Worm (Caenorhabditis elegans) whole organism, young adult: Measurements from ENCODE around the gene F58B4.5.
A peak's percentile ranks its signal among the peaks of the same experiment; 100 is the strongest.

Source experiments
- B0336.3 ChIP-seq: fragments of 200-800 bp; sonication (Bioruptor generic); IDR thresholded peaks from 2 replicates; pipeline ENCODE4 v1.3.6; 2022; ENCODE audit warnings: missing genetic modification characterization, missing compliant biosample characterization
- F10E7.11 ChIP-seq: sonication (generic microtip); optimal IDR thresholded peaks from 2 replicates; lab custom pipeline; 2017; ENCODE audit warnings: mild to moderate bottlenecking, missing genetic modification characterization, moderate library complexity, missing compliant biosample characterization
- F22D6.2 ChIP-seq: sonication (generic microtip); optimal IDR thresholded peaks from 2 replicates; lab custom pipeline; 2016; ENCODE audit warnings: mild to moderate bottlenecking, missing genetic modification characterization, missing compliant biosample characterization
- F52B5.7 ChIP-seq: sonication (generic microtip); optimal IDR thresholded peaks from 2 replicates; lab custom pipeline; 2016; ENCODE audit warnings: mild to moderate bottlenecking, missing genetic modification characterization, missing compliant biosample characterization
- F57A8.1 ChIP-seq: fragments of 200-800 bp; sonication (Bioruptor generic); optimal IDR thresholded peaks from 2 replicates; lab custom pipeline; 2018; ENCODE audit warnings: mild to moderate bottlenecking, missing genetic modification characterization, moderate library complexity, missing compliant biosample characterization
- K11D2.4 ChIP-seq: fragments of 200-800 bp; sonication (Bioruptor generic); IDR thresholded peaks from 2 replicates; pipeline ENCODE4 v1.3.6; 2022; ENCODE audit warnings: missing genetic modification reagents, missing genetic modification characterization, missing compliant biosample characterization
- K12H6.12 ChIP-seq: fragments of 200-800 bp; sonication (Bioruptor generic); optimal IDR thresholded peaks from 2 replicates; lab custom pipeline; 2018; ENCODE audit warnings: mild to moderate bottlenecking, missing genetic modification characterization, missing compliant biosample characterization
- Y53G8AR.9 ChIP-seq: fragments of 200-800 bp; sonication (Bioruptor generic); conservative IDR thresholded peaks from 2 replicates; pipeline ENCODE4 v1.3.6; 2022; ENCODE audit warnings: missing genetic modification reagents, missing genetic modification characterization, missing compliant biosample characterization
- Y56A3A.18 ChIP-seq: fragments of 200-800 bp; sonication (Bioruptor generic); IDR thresholded peaks from 2 replicates; pipeline ENCODE4 v1.3.6; 2022; ENCODE audit warnings: missing genetic modification reagents, missing genetic modification characterization, missing compliant biosample characterization
- ZK185.1 ChIP-seq: sonication (generic microtip); optimal IDR thresholded peaks from 2 replicates; lab custom pipeline; 2016; ENCODE audit warnings: mild to moderate bottlenecking, missing genetic modification characterization, missing compliant biosample characterization; ENCODE audit not compliant: poor library complexity, severe bottlenecking
- atf-7 ChIP-seq: sonication (generic microtip); optimal IDR thresholded peaks from 2 replicates; lab custom pipeline; 2017; ENCODE audit warnings: mild to moderate bottlenecking, missing genetic modification characterization, missing compliant biosample characterization
- athp-1 ChIP-seq: sonication (generic microtip); optimal IDR thresholded peaks from 2 replicates; lab custom pipeline; 2017; ENCODE audit warnings: mild to moderate bottlenecking, missing genetic modification characterization, missing compliant biosample characterization
- attf-5 ChIP-seq: fragments of 200-800 bp; sonication (Bioruptor generic); optimal IDR thresholded peaks from 2 replicates; lab custom pipeline; 2018; ENCODE audit warnings: mild to moderate bottlenecking, missing genetic modification characterization, missing compliant biosample characterization
- ccch-3 ChIP-seq: fragments of 200-800 bp; sonication (Bioruptor generic); optimal IDR thresholded peaks from 2 replicates; lab custom pipeline; 2018; ENCODE audit warnings: mild to moderate bottlenecking, missing genetic modification characterization, missing compliant biosample characterization
- cebp-1 ChIP-seq, 2 experiments: fragments of 200-800 bp in 1 of 2; sonication (Bioruptor generic) in 1 of 2; sonication (generic microtip) in 1 of 2; IDR thresholded peaks in 1 of 2; optimal IDR thresholded peaks in 1 of 2; 2 replicates each; pipeline versions ENCODE4 v1.3.6 to Lab custom; 2017 to 2022; ENCODE audit warnings: missing compliant biosample characterization in 2 of 2, missing genetic modification characterization in 2 of 2, mild to moderate bottlenecking in 1 of 2, missing genetic modification reagents in 1 of 2, moderate library complexity in 1 of 2
- ceh-27 ChIP-seq: fragments of 200-800 bp; sonication (Bioruptor generic); optimal IDR thresholded peaks from 2 replicates; lab custom pipeline; 2018; ENCODE audit warnings: mild to moderate bottlenecking, missing genetic modification characterization, moderate library complexity, missing compliant biosample characterization
- chd-7 ChIP-seq: sonication (generic microtip); optimal IDR thresholded peaks from 2 replicates; lab custom pipeline; 2016; ENCODE audit warnings: mild to moderate bottlenecking, missing genetic modification characterization, moderate library complexity, missing compliant biosample characterization
- dox-1 ChIP-seq: fragments of 200-800 bp; sonication (Bioruptor generic); IDR thresholded peaks from 2 replicates; pipeline ENCODE4 v1.3.6; 2022; ENCODE audit warnings: missing genetic modification reagents, missing genetic modification characterization, missing compliant biosample characterization
- egl-18 ChIP-seq: fragments of 200-800 bp; sonication (Bioruptor generic); IDR thresholded peaks from 2 replicates; pipeline ENCODE4 v1.3.6; 2022; ENCODE audit warnings: missing genetic modification reagents, missing genetic modification characterization, missing compliant biosample characterization
- ekl-4 ChIP-seq: fragments of 200-800 bp; sonication (Bioruptor generic); IDR thresholded peaks from 2 replicates; pipeline ENCODE4 v1.3.6; 2022; ENCODE audit warnings: missing genetic modification reagents, missing genetic modification characterization, missing compliant biosample characterization
- ets-4 ChIP-seq: fragments of 200-800 bp; sonication (Bioruptor generic); optimal IDR thresholded peaks from 2 replicates; lab custom pipeline; 2018; ENCODE audit warnings: mild to moderate bottlenecking, missing genetic modification characterization, missing compliant biosample characterization
- gei-17 ChIP-seq: fragments of 200-800 bp; sonication (Bioruptor generic); optimal IDR thresholded peaks from 2 replicates; lab custom pipeline; 2018; ENCODE audit warnings: mild to moderate bottlenecking, missing genetic modification characterization, missing compliant biosample characterization
- him-1 ChIP-seq: sonication (generic microtip); optimal IDR thresholded peaks from 2 replicates; lab custom pipeline; 2016; ENCODE audit warnings: missing genotype, missing genetic modification reagents, missing genetic modification characterization, missing compliant biosample characterization
- hmg-1.2 ChIP-seq: fragments of 200-800 bp; sonication (Bioruptor generic); IDR thresholded peaks from 2 replicates; pipeline ENCODE4 v1.3.6; 2022; ENCODE audit warnings: missing genetic modification reagents, missing genetic modification characterization, missing compliant biosample characterization
- hmg-20 ChIP-seq: fragments of 200-800 bp; sonication (Bioruptor generic); IDR thresholded peaks from 2 replicates; pipeline ENCODE4 v1.3.6; 2022; ENCODE audit warnings: missing genetic modification reagents, missing genetic modification characterization, missing compliant biosample characterization
- hsf-1 ChIP-seq: fragments of 200-800 bp; sonication (Bioruptor generic); IDR thresholded peaks from 2 replicates; pipeline ENCODE4 v1.3.6; 2022; ENCODE audit warnings: missing genetic modification reagents, missing genetic modification characterization, missing compliant biosample characterization
- let-526 ChIP-seq: fragments of 200-800 bp; sonication (Bioruptor generic); IDR thresholded peaks from 2 replicates; pipeline ENCODE4 v1.3.6; 2022; ENCODE audit warnings: missing genetic modification reagents, missing genetic modification characterization, missing compliant biosample characterization
- let-607 ChIP-seq, 2 experiments: fragments of 200-800 bp in 1 of 2; sonication (Bioruptor generic) in 1 of 2; sonication (generic microtip) in 1 of 2; optimal IDR thresholded peaks; 2 replicates each; lab custom pipeline; 2016 to 2018; ENCODE audit warnings: mild to moderate bottlenecking in 2 of 2, missing compliant biosample characterization in 2 of 2, missing genetic modification characterization in 2 of 2, moderate library complexity in 2 of 2, missing genotype in 1 of 2
- lin-40 ChIP-seq: sonication (generic microtip); optimal IDR thresholded peaks from 2 replicates; lab custom pipeline; 2016; ENCODE audit warnings: missing genetic modification characterization, mild to moderate bottlenecking, missing compliant biosample characterization, missing genotype, missing genetic modification reagents
- madf-10 ChIP-seq: sonication (generic microtip); optimal IDR thresholded peaks from 2 replicates; lab custom pipeline; 2016; ENCODE audit warnings: mild to moderate bottlenecking, missing genetic modification characterization, missing compliant biosample characterization
- madf-6 ChIP-seq: fragments of 200-800 bp; sonication (Bioruptor generic); IDR thresholded peaks from 2 replicates; pipeline ENCODE4 v1.3.6; 2022; ENCODE audit warnings: missing genetic modification reagents, missing genetic modification characterization, missing compliant biosample characterization
- mcd-1 ChIP-seq: fragments of 200-800 bp; sonication (Bioruptor generic); IDR thresholded peaks from 2 replicates; pipeline ENCODE4 v1.3.6; 2022; ENCODE audit warnings: missing genetic modification reagents, missing genetic modification characterization, missing compliant biosample characterization
- mes-4 ChIP-seq: sonication (generic microtip); optimal IDR thresholded peaks from 2 replicates; lab custom pipeline; 2016; ENCODE audit warnings: missing genotype, missing genetic modification characterization, missing compliant biosample characterization
- nfyb-1 ChIP-seq: fragments of 200-800 bp; sonication (Bioruptor generic); IDR thresholded peaks from 2 replicates; pipeline ENCODE4 v1.3.6; 2022; ENCODE audit warnings: missing genetic modification reagents, missing genetic modification characterization, missing compliant biosample characterization
- nhr-80 ChIP-seq: sonication (generic microtip); optimal IDR thresholded peaks from 2 replicates; lab custom pipeline; 2016; ENCODE audit warnings: missing genetic modification characterization, missing compliant biosample characterization
- pbrm-1 ChIP-seq: fragments of 200-800 bp; sonication (Bioruptor generic); IDR thresholded peaks from 2 replicates; pipeline ENCODE4 v1.3.6; 2022; ENCODE audit warnings: missing genetic modification reagents, missing genetic modification characterization, missing compliant biosample characterization
- snpc-1.3 ChIP-seq: sonication (generic microtip); optimal IDR thresholded peaks from 2 replicates; lab custom pipeline; 2017; ENCODE audit warnings: missing genetic modification characterization, mild to moderate bottlenecking, missing compliant biosample characterization, antibody characterized with exemption, moderate library complexity, missing genotype, missing genetic modification reagents; ENCODE audit not compliant: insufficient read depth
- snpc-4 ChIP-seq, 5 experiments: fragments of 150-350 bp in 1 of 5; sonication (generic microtip) in 4 of 5; optimal IDR thresholded peaks; 2 replicates each; lab custom pipeline; 2014 to 2018; ENCODE audit warnings: missing genetic modification characterization in 5 of 5, missing biosample characterization in 3 of 5, antibody characterized with exemption in 2 of 5, mild to moderate bottlenecking in 2 of 5, missing compliant biosample characterization in 2 of 5, missing genotype in 2 of 5, moderate library complexity in 2 of 5, missing genetic modification reagents in 1 of 5
- somi-1 ChIP-seq: fragments of 200-800 bp; sonication (Bioruptor generic); optimal IDR thresholded peaks from 2 replicates; lab custom pipeline; 2018; ENCODE audit warnings: mild to moderate bottlenecking, missing genetic modification characterization, missing compliant biosample characterization
- tbp1 ChIP-seq: fragments of 200-800 bp; sonication (Bioruptor generic); optimal IDR thresholded peaks from 2 replicates; lab custom pipeline; 2018; ENCODE audit warnings: mild to moderate bottlenecking, missing genetic modification characterization, missing compliant biosample characterization
- unc-130 ChIP-seq: sonication (generic microtip); optimal IDR thresholded peaks from 2 replicates; lab custom pipeline; 2016; ENCODE audit warnings: missing genetic modification reagents, missing genetic modification characterization, missing compliant biosample characterization
- zfh-2 ChIP-seq: fragments of 200-800 bp; sonication (Bioruptor generic); conservative IDR thresholded peaks from 2 replicates; pipeline ENCODE4 v1.3.6; 2022; ENCODE audit warnings: missing genetic modification reagents, missing genetic modification characterization, missing compliant biosample characterization
- ztf-3 ChIP-seq: fragments of 200-800 bp; sonication (Bioruptor generic); optimal IDR thresholded peaks from 2 replicates; lab custom pipeline; 2018; ENCODE audit warnings: mild to moderate bottlenecking, missing genetic modification characterization, missing compliant biosample characterization

Gene F58B4.5

ce11 chrV:10960544-10960943 is 28.1 kb downstream of the F58B4.5 start, which contains the start of gene vps-36:
TSS of gene vps-36 (minus strand) at chrV:10960669.
- TF ChIP-seq dox-1 (GFP tag; lab: Robert Waterston, UW) (peak; percentile 48), pbrm-1 (GFP tag; lab: Robert Waterston, UW) (peak; percentile 57; the same call in 1 of the 2 replicates), atf-7 (tag; lab: Kevin White, UChicago) (peak; percentile 11), cebp-1 (GFP tag; IDR thresholded peaks at IDR 0.05; lab: Robert Waterston, UW) (no peak), cebp-1 (tag; optimal IDR thresholded peaks at IDR 0.05; lab: Kevin White, UChicago) (no peak), nhr-80 (tag; lab: Kevin White, UChicago) (peak; percentile 90), let-607 (tag; optimal IDR thresholded peaks at IDR 0.05; lab: Kevin White, UChicago) (peak; percentile 37 to 77), F22D6.2 (no peak), ekl-4 (GFP tag; lab: Robert Waterston, UW) (0 out of 2 replicates have a peak, but pooled peaks have one; percentile 43), Y53G8AR.9 (GFP tag; lab: Robert Waterston, UW) (0 out of 2 replicates have a peak, but pooled peaks have one; percentile 10), hmg-20 (GFP tag; lab: Robert Waterston, UW) (no peak), gei-17 (GFP tag; lab: Kevin White, UChicago) (no peak), mes-4 (tag; lab: Kevin White, UChicago) (no peak)

- TF ChIP-seq F57A8.1 (no peak), ets-4 (GFP tag; lab: Kevin White, UChicago) (no peak), F52B5.7 (tag; lab: Kevin White, UChicago) (peak; percentile 28), cebp-1 (GFP tag; IDR thresholded peaks at IDR 0.05; lab: Robert Waterston, UW) (no peak), cebp-1 (tag; optimal IDR thresholded peaks at IDR 0.05; lab: Kevin White, UChicago) (peak; percentile 66), ceh-27 (GFP tag; lab: Kevin White, UChicago) (peak; percentile 67), hsf-1 (GFP tag; lab: Robert Waterston, UW) (0 out of 2 replicates have a peak, but pooled peaks have one; percentile 15), somi-1 (GFP tag; lab: Kevin White, UChicago) (peak; percentile 40), egl-18 (no peak), pbrm-1 (GFP tag; lab: Robert Waterston, UW) (peak; percentile 52; the same call in 1 of the 2 replicates), him-1 (no peak), snpc-4 (GFP tag; optimal IDR thresholded peaks at IDR 0.05; lab: Kevin White, UChicago) (no peak), snpc-4 (tag; optimal IDR thresholded peaks at IDR 0.05; lab: Kevin White, UChicago) (peak in 1 of 4 experiments; percentile 23), Y56A3A.18 (GFP tag; lab: Robert Waterston, UW) (0 out of 2 replicates have a peak, but pooled peaks have one; percentile 43), chd-7 (tag; lab: Kevin White, UChicago) (no peak), let-526 (GFP tag; lab: Robert Waterston, UW) (no peak), mcd-1 (GFP tag; lab: Robert Waterston, UW) (peak; percentile 29; the same call in 1 of the 2 replicates), nhr-80 (tag; lab: Kevin White, UChicago) (peak; percentile 7), madf-6 (0 out of 2 replicates have a peak, but pooled peaks have one; percentile 12), atf-7 (tag; lab: Kevin White, UChicago) (peak; percentile 48), K12H6.12 (tag; lab: Kevin White, UChicago) (peak; percentile 67), lin-40 (tag; lab: Kevin White, UChicago) (peak; percentile 34), ztf-3 (GFP tag; lab: Kevin White, UChicago) (peak; percentile 26), F10E7.11 (peak; percentile 56), B0336.3 (GFP tag; lab: Robert Waterston, UW) (peak; percentile 36; the same call in 1 of the 2 replicates), athp-1 (tag; lab: Kevin White, UChicago) (no peak), nfyb-1 (GFP tag; lab: Robert Waterston, UW) (peak; percentile 29; the same call in 1 of the 2 replicates), ekl-4 (GFP tag; lab: Robert Waterston, UW) (0 out of 2 replicates have a peak, but pooled peaks have one; percentile 39), snpc-1.3 (tag; lab: Kevin White, UChicago) (no peak), unc-130 (GFP tag; lab: Kevin White, UChicago) (no peak), attf-5 (GFP tag; lab: Kevin White, UChicago) (peak; percentile 38), hmg-1.2 (GFP tag; lab: Robert Waterston, UW) (peak; percentile 53; the same call in 1 of the 2 replicates), ZK185.1 (tag; lab: Kevin White, UChicago) (peak; percentile 19), tbp1 (GFP tag; lab: Kevin White, UChicago) (peak; percentile 10), zfh-2 (peak; percentile 86), K11D2.4 (GFP tag; lab: Robert Waterston, UW) (peak; percentile 52; the same call in 1 of the 2 replicates), ccch-3 (GFP tag; lab: Kevin White, UChicago) (no peak), madf-10 (tag; lab: Kevin White, UChicago) (peak; percentile 12)
These were observed 29.0 kb downstream of the F58B4.5 start for ce11 chrV:10961448-10961870.
